Worm (Caenorhabditis elegans) whole organism, L2 larva: Measurements from ENCODE around the gene F56C3.3.

ENCODE experiments used
- C34F6.9 ChIP-seq: fragments of 150-350 bp; optimal IDR thresholded peaks from 2 replicates; lab custom pipeline; 2014; ENCODE audit warnings: missing biosample characterization, missing genetic modification characterization
- F13H6.1 ChIP-seq: sonication (generic microtip); optimal IDR thresholded peaks from 2 replicates; lab custom pipeline; 2016; ENCODE audit warnings: missing genetic modification characterization, missing compliant biosample characterization
- Y55F3AM.14 ChIP-seq: fragments of 200-800 bp; sonication (Bioruptor generic); optimal IDR thresholded peaks from 2 replicates; lab custom pipeline; 2018; ENCODE audit warnings: mild to moderate bottlenecking, missing genetic modification characterization, missing compliant biosample characterization
- ZK546.5 ChIP-seq: sonication (generic microtip); optimal IDR thresholded peaks from 2 replicates; lab custom pipeline; 2017; ENCODE audit warnings: missing biosample characterization, missing genetic modification characterization
- alr-1 ChIP-seq: fragments of 150-350 bp; optimal IDR thresholded peaks from 2 replicates; lab custom pipeline; 2014; ENCODE audit warnings: missing biosample characterization, missing genetic modification characterization
- aly-2 ChIP-seq: fragments of 150-350 bp; optimal IDR thresholded peaks from 2 replicates; lab custom pipeline; 2014; ENCODE audit warnings: missing biosample characterization, missing genetic modification characterization
- ceh-82 ChIP-seq: fragments of 150-350 bp; optimal IDR thresholded peaks from 2 replicates; lab custom pipeline; 2014; ENCODE audit warnings: missing biosample characterization, missing genetic modification characterization
- crh-2 ChIP-seq: sonication (generic microtip); optimal IDR thresholded peaks from 2 replicates; lab custom pipeline; 2017; ENCODE audit warnings: missing biosample characterization, missing genetic modification characterization
- dmd-4 ChIP-seq: sonication (generic microtip); optimal IDR thresholded peaks from 2 replicates; lab custom pipeline; 2017; ENCODE audit warnings: missing biosample characterization, missing genetic modification characterization
- egl-27 ChIP-seq: sonication (generic microtip); optimal IDR thresholded peaks from 3 replicates; lab custom pipeline; 2017; ENCODE audit warnings: missing biosample characterization, missing genetic modification reagents, missing genetic modification characterization
- elt-1 ChIP-seq: fragments of 150-350 bp; optimal IDR thresholded peaks from 2 replicates; lab custom pipeline; 2014; ENCODE audit warnings: missing biosample characterization, missing genetic modification characterization
- elt-3 ChIP-seq: sonication (generic microtip); optimal IDR thresholded peaks from 2 replicates; lab custom pipeline; 2017; ENCODE audit warnings: missing biosample characterization, missing genetic modification characterization
- fos-1 ChIP-seq: fragments of 150-350 bp; optimal IDR thresholded peaks from 2 replicates; lab custom pipeline; 2014; ENCODE audit warnings: missing biosample characterization, missing genetic modification characterization
- gmeb-1 ChIP-seq: fragments of 150-350 bp; optimal IDR thresholded peaks from 2 replicates; lab custom pipeline; 2014; ENCODE audit warnings: missing biosample characterization, missing genetic modification characterization
- lin-11 ChIP-seq: fragments of 150-350 bp; sonication (generic microtip); optimal IDR thresholded peaks from 2 replicates; lab custom pipeline; 2014; ENCODE audit warnings: missing biosample characterization, missing genetic modification characterization, inconsistent platforms, mixed read lengths
- lin-13 ChIP-seq: fragments of 150-350 bp; optimal IDR thresholded peaks from 2 replicates; lab custom pipeline; 2014; ENCODE audit warnings: missing biosample characterization, missing genetic modification reagents, missing genetic modification characterization
- lin-39 ChIP-seq: fragments of 150-350 bp; optimal IDR thresholded peaks from 2 replicates; lab custom pipeline; 2014; ENCODE audit warnings: missing biosample characterization, missing genetic modification reagents, missing genetic modification characterization
- lsy-2 ChIP-seq, 2 experiments: fragments of 150-350 bp in 1 of 2; sonication (generic microtip) in 1 of 2; optimal IDR thresholded peaks; 2 replicates each; lab custom pipeline; 2014 to 2017; ENCODE audit warnings: missing biosample characterization in 2 of 2, missing genetic modification characterization in 2 of 2
- mab-5 ChIP-seq: fragments of 150-350 bp; optimal IDR thresholded peaks from 2 replicates; lab custom pipeline; 2014; ENCODE audit warnings: missing biosample characterization, missing genetic modification characterization
- mdl-1 ChIP-seq, 2 experiments: fragments of 150-350 bp in 1 of 2; sonication (generic microtip) in 1 of 2; optimal IDR thresholded peaks; 2 replicates each; lab custom pipeline; 2017; ENCODE audit warnings: missing biosample characterization in 2 of 2, missing genetic modification characterization in 2 of 2
- nhr-12 ChIP-seq: fragments of 150-350 bp; optimal IDR thresholded peaks from 2 replicates; lab custom pipeline; 2014; ENCODE audit warnings: missing biosample characterization, missing genetic modification characterization
- nhr-129 ChIP-seq: fragments of 150-350 bp; optimal IDR thresholded peaks from 2 replicates; lab custom pipeline; 2014; ENCODE audit warnings: missing biosample characterization, missing genetic modification characterization
- nhr-23 ChIP-seq: fragments of 150-350 bp; optimal IDR thresholded peaks from 2 replicates; lab custom pipeline; 2014; ENCODE audit warnings: missing biosample characterization, missing genetic modification reagents, missing genetic modification characterization
- nhr-237 ChIP-seq: fragments of 150-350 bp; optimal IDR thresholded peaks from 2 replicates; lab custom pipeline; 2014; ENCODE audit warnings: missing biosample characterization, missing genetic modification characterization
- nhr-25 ChIP-seq: fragments of 150-350 bp; sonication (generic microtip); optimal IDR thresholded peaks from 3 replicates; lab custom pipeline; 2014; ENCODE audit warnings: missing biosample characterization, missing genetic modification characterization
- nhr-77 ChIP-seq: fragments of 150-350 bp; optimal IDR thresholded peaks from 2 replicates; lab custom pipeline; 2014; ENCODE audit warnings: missing biosample characterization, missing genetic modification characterization
- sem-4 ChIP-seq: fragments of 150-350 bp; optimal IDR thresholded peaks from 2 replicates; lab custom pipeline; 2014; ENCODE audit warnings: missing biosample characterization, missing genetic modification reagents, missing genetic modification characterization
- skn-1 ChIP-seq: sonication (generic microtip); optimal IDR thresholded peaks from 2 replicates; lab custom pipeline; 2017; ENCODE audit warnings: missing biosample characterization, missing genetic modification characterization
- sma-3 ChIP-seq: sonication (generic microtip); optimal IDR thresholded peaks from 2 replicates; lab custom pipeline; 2016; ENCODE audit warnings: missing genetic modification reagents, missing genetic modification characterization, missing compliant biosample characterization
- sma-9 ChIP-seq, 2 experiments: fragments of 150-350 bp in 1 of 2; sonication (generic microtip) in 1 of 2; optimal IDR thresholded peaks; 2 replicates each; lab custom pipeline; 2014 to 2016; ENCODE audit warnings: missing genetic modification characterization in 2 of 2, mild to moderate bottlenecking in 1 of 2, missing biosample characterization in 1 of 2, missing compliant biosample characterization in 1 of 2, missing genetic modification reagents in 1 of 2, moderate library complexity in 1 of 2
- unc-39 ChIP-seq: fragments of 150-350 bp; optimal IDR thresholded peaks from 2 replicates; lab custom pipeline; 2014; ENCODE audit warnings: missing biosample characterization, missing genetic modification characterization
- unc-55 ChIP-seq: fragments of 150-350 bp; sonication (generic microtip); optimal IDR thresholded peaks from 3 replicates; lab custom pipeline; 2014; ENCODE audit warnings: missing biosample characterization, missing genetic modification reagents, missing genetic modification characterization
- unc-62 ChIP-seq: fragments of 150-350 bp; optimal IDR thresholded peaks from 2 replicates; lab custom pipeline; 2014; ENCODE audit warnings: missing biosample characterization, missing genetic modification reagents, missing genetic modification characterization
- zag-1 ChIP-seq: fragments of 150-350 bp; optimal IDR thresholded peaks from 2 replicates; lab custom pipeline; 2014; ENCODE audit warnings: missing biosample characterization, missing genetic modification characterization
- ztf-1 ChIP-seq: fragments of 200-800 bp; sonication (Bioruptor generic); conservative IDR thresholded peaks from 2 replicates; pipeline ENCODE4 v1.3.6; 2022; ENCODE audit warnings: missing genetic modification characterization, missing compliant biosample characterization
- ztf-11 ChIP-seq: sonication (generic microtip); optimal IDR thresholded peaks from 2 replicates; lab custom pipeline; 2017; ENCODE audit warnings: missing biosample characterization, missing genetic modification characterization
- ztf-4 ChIP-seq: fragments of 150-350 bp; optimal IDR thresholded peaks from 2 replicates; lab custom pipeline; 2014; ENCODE audit warnings: missing biosample characterization, missing genetic modification characterization

Gene F56C3.3

ce11 chrX:1344321-1344720 lies 13.9 kb downstream of the F56C3.3 start, which contains the start of gene ins-39:
ins-39 (minus strand) TSS chrX:1344421.
- TF ChIP-seq ztf-4 (tag; lab: Kevin White, UChicago) (no peak), nhr-12 (tag; lab: Kevin White, UChicago) (no peak), aly-2 (no peak), nhr-129 (tag; lab: Kevin White, UChicago) (no peak), Y55F3AM.14 (GFP tag; lab: Kevin White, UChicago) (no peak), unc-55 (GFP tag; lab: Kevin White, UChicago) (no peak), C34F6.9 (tag; lab: Kevin White, UChicago) (no peak), sma-9 (GFP tag; optimal IDR thresholded peaks at IDR 0.05; lab: Kevin White, UChicago) (no peak), sma-9 (tag; optimal IDR thresholded peaks at IDR 0.05; lab: Kevin White, UChicago) (no peak), lin-39 (tag; lab: Kevin White, UChicago) (no peak), mab-5 (tag; lab: Kevin White, UChicago) (no peak), crh-2 (tag; lab: Kevin White, UChicago) (no peak), unc-62 (GFP tag; lab: Kevin White, UChicago) (no peak), elt-3 (tag; lab: Kevin White, UChicago) (no peak), ZK546.5 (no peak), ceh-82 (no peak), nhr-23 (no peak)

ce11 chrX:1338906-1339673 lies 19.1 kb downstream of the F56C3.3 start:
- TF ChIP-seq lin-13 (peak; percentile 17), F13H6.1 (tag; lab: Kevin White, UChicago) (peak; percentile 21), sma-3 (peak; percentile 13), crh-2 (tag; lab: Kevin White, UChicago) (peak; percentile 46), C34F6.9 (tag; lab: Kevin White, UChicago) (peak; percentile 38), nhr-129 (tag; lab: Kevin White, UChicago) (peak; percentile 17), unc-55 (GFP tag; lab: Kevin White, UChicago) (peak; percentile 15), ztf-11 (tag; lab: Kevin White, UChicago) (no peak), egl-27 (tag; lab: Kevin White, UChicago) (no peak), gmeb-1 (tag; lab: Kevin White, UChicago) (peak; percentile 27), lsy-2 (tag; optimal IDR thresholded peaks at IDR 0.05; lab: Kevin White, UChicago) (peak; percentile 22 to 37), unc-39 (no peak), nhr-25 (tag; lab: Kevin White, UChicago) (peak; percentile 29)

- TF ChIP-seq nhr-129 (tag; lab: Kevin White, UChicago) (no peak), Y55F3AM.14 (GFP tag; lab: Kevin White, UChicago) (no peak), sem-4 (tag; lab: Kevin White, UChicago) (no peak), nhr-77 (tag; lab: Kevin White, UChicago) (no peak), elt-1 (tag; lab: Kevin White, UChicago) (no peak), alr-1 (tag; lab: Kevin White, UChicago) (no peak), skn-1 (tag; lab: Kevin White, UChicago) (no peak), mdl-1 (tag; optimal IDR thresholded peaks at IDR 0.05; lab: Kevin White, UChicago) (no peak), nhr-12 (tag; lab: Kevin White, UChicago) (no peak), zag-1 (tag; lab: Kevin White, UChicago) (no peak), ZK546.5 (no peak)
Measured at ce11 chrX:1337834-1338233, 20.4 kb downstream of the F56C3.3 start.

- TF ChIP-seq crh-2 (tag; lab: Kevin White, UChicago) (peak; percentile 81), gmeb-1 (tag; lab: Kevin White, UChicago) (peak; percentile 46), nhr-129 (tag; lab: Kevin White, UChicago) (peak; percentile 19), C34F6.9 (tag; lab: Kevin White, UChicago) (no peak), sma-3 (peak; percentile 11), nhr-237 (tag; lab: Kevin White, UChicago) (no peak), lin-11 (tag; lab: Kevin White, UChicago) (no peak), ztf-1 (GFP tag; lab: Robert Waterston, UW) (no peak), dmd-4 (tag; lab: Kevin White, UChicago) (no peak), elt-1 (tag; lab: Kevin White, UChicago) (no peak), fos-1 (tag; lab: Kevin White, UChicago) (peak; percentile 53), sma-9 (GFP tag; optimal IDR thresholded peaks at IDR 0.05; lab: Kevin White, UChicago) (peak; percentile 62), sma-9 (tag; optimal IDR thresholded peaks at IDR 0.05; lab: Kevin White, UChicago) (no peak), lin-39 (tag; lab: Kevin White, UChicago) (no peak), ztf-4 (tag; lab: Kevin White, UChicago) (no peak)
Measured at ce11 chrX:1337009-1337408, 21.2 kb downstream of the F56C3.3 start, which contains the start of gene ttr-37. ttr-37 (minus strand) TSS chrX:1337175.
